Worm (Caenorhabditis elegans) whole organism, L1 larva: Measurements from ENCODE around the gene lido-17.

Source experiments
- lsy-2 ChIP-seq, 2 experiments: fragments of 150-350 bp; optimal IDR thresholded peaks; 2 replicates each; lab custom pipeline; 2014; ENCODE audit warnings: missing biosample characterization in 2 of 2, missing genetic modification characterization in 2 of 2
- nhr-76 ChIP-seq: sonication (generic microtip); optimal IDR thresholded peaks from 2 replicates; lab custom pipeline; 2017; ENCODE audit warnings: missing biosample characterization, missing genetic modification characterization

- TF ChIP-seq lsy-2 (tag; optimal IDR thresholded peaks at IDR 0.05; lab: Kevin White, UChicago) (no peak), nhr-76 (tag; lab: Kevin White, UChicago) (no peak)
These were observed 29.3 kb upstream of the lido-17 start, which contains the start of gene M176.11 for ce11 chrII:9421969-9422368.
